Fruit fly (Drosophila melanogaster) whole organism: ENCODE measurements around the gene Taf4.

Source experiments
- CG8478 ChIP-seq: fragments of >200 bp; optimal IDR thresholded peaks from 2 replicates; lab custom pipeline; 2018; ENCODE audit warnings: inconsistent platforms
- Dll ChIP-seq: fragments of >200 bp; optimal IDR thresholded peaks from 2 replicates; lab custom pipeline; 2017
- EcR ChIP-seq, 2 experiments: fragments of >200 bp; optimal IDR thresholded peaks; 2 replicates each; lab custom pipeline; 2017; ENCODE audit warnings: missing biosample characterization in 2 of 2, missing genetic modification characterization in 2 of 2, missing genetic modification reagents in 2 of 2
- pan ChIP-seq: fragments of >200 bp; optimal IDR thresholded peaks from 2 replicates; lab custom pipeline; 2017
- psq ChIP-seq: fragments of >200 bp; optimal IDR thresholded peaks from 2 replicates; lab custom pipeline; 2017
- usp ChIP-seq: fragments of >200 bp; optimal IDR thresholded peaks from 2 replicates; lab custom pipeline; 2017; ENCODE audit warnings: missing biosample characterization, missing genetic modification characterization, mixed read lengths

Taf4 gene

dm6 chr3L:16113003-16113606 lies at the start of gene Taf4:
Gene Taf4 (plus strand): TSS chr3L:16113212.
- TF ChIP-seq psq (no peak), CG8478 (no peak), EcR (GFP tag; optimal IDR thresholded peaks at IDR 0.05; lab: Kevin White, UChicago) (no peak), usp (GFP tag; lab: Kevin White, UChicago) (no peak), Dll (lab: Kevin White, UChicago) (no peak), pan (lab: Kevin White, UChicago) (no peak)

- no peak for TF ChIP-seq usp (GFP tag; lab: Kevin White, UChicago)
- no peak for TF ChIP-seq pan (lab: Kevin White, UChicago)
- TF ChIP-seq Dll (lab: Kevin White, UChicago): no peak
- no peak for TF ChIP-seq CG8478
- TF ChIP-seq psq: no peak
- no peak for TF ChIP-seq EcR (GFP tag; optimal IDR thresholded peaks at IDR 0.05; lab: Kevin White, UChicago)
Measured at dm6 chr3L:16082251-16082650, 30.8 kb upstream of the Taf4 start, which contains the start of gene CG33258. Gene CG33258 (plus strand): TSS chr3L:16082551.

dm6 chr3L:16083693-16084092 lies 29.3 kb upstream of the Taf4 start, which contains the start of gene CG13075:
Gene CG13075 (plus strand): TSS chr3L:16083993.
- no peak for TF ChIP-seq Dll (lab: Kevin White, UChicago)
- no peak for TF ChIP-seq usp (GFP tag; lab: Kevin White, UChicago)
- no peak for TF ChIP-seq CG8478
- TF ChIP-seq EcR (GFP tag; optimal IDR thresholded peaks at IDR 0.05; lab: Kevin White, UChicago): no peak

- TF ChIP-seq CG8478 (no peak), EcR (GFP tag; optimal IDR thresholded peaks at IDR 0.05; lab: Kevin White, UChicago) (no peak), pan (lab: Kevin White, UChicago) (no peak), psq (no peak)
Measured at dm6 chr3L:16087323-16087816, 25.6 kb upstream of the Taf4 start, which contains the start of gene Tasp1. Gene Tasp1 (minus strand): TSS chr3L:16087525.

- no peak for TF ChIP-seq usp (GFP tag; lab: Kevin White, UChicago)
- no peak for TF ChIP-seq pan (lab: Kevin White, UChicago)
- TF ChIP-seq EcR (GFP tag; optimal IDR thresholded peaks at IDR 0.05; lab: Kevin White, UChicago): no peak
- TF ChIP-seq Dll (lab: Kevin White, UChicago): no peak
- no peak for TF ChIP-seq psq
Measured at dm6 chr3L:16090330-16090803, 22.6 kb upstream of the Taf4 start, which contains the start of the genes CG5235 and ClC-c. Gene CG5235 (minus strand): TSS chr3L:16090392. Gene ClC-c (plus strand): TSS chr3L:16090454.

- TF ChIP-seq CG8478 (no peak), psq (no peak), EcR (GFP tag; optimal IDR thresholded peaks at IDR 0.05; lab: Kevin White, UChicago) (no peak), Dll (lab: Kevin White, UChicago) (no peak), usp (GFP tag; lab: Kevin White, UChicago) (no peak), pan (lab: Kevin White, UChicago) (no peak)
Measured at dm6 chr3L:16097393-16097884, 15.6 kb upstream of the Taf4 start, which contains the start of the genes CG13074 and ATPsynbetaL. Gene CG13074 (minus strand): TSS chr3L:16097493. Gene ATPsynbetaL (plus strand): TSS chr3L:16097834.

- TF ChIP-seq CG8478: no peak
- TF ChIP-seq Dll (lab: Kevin White, UChicago): no peak
- no peak for TF ChIP-seq EcR (GFP tag; optimal IDR thresholded peaks at IDR 0.05; lab: Kevin White, UChicago)
- no peak for TF ChIP-seq psq
- TF ChIP-seq pan (lab: Kevin White, UChicago): no peak
- TF ChIP-seq usp (GFP tag; lab: Kevin White, UChicago): no peak
Measured at dm6 chr3L:16100059-16100458, 13.0 kb upstream of the Taf4 start, which contains the start of gene IleRS-m. Gene IleRS-m (plus strand): TSS chr3L:16100280.

- TF ChIP-seq usp (GFP tag; lab: Kevin White, UChicago): no peak
- TF ChIP-seq CG8478: no peak
- no peak for TF ChIP-seq pan (lab: Kevin White, UChicago)
- no peak for TF ChIP-seq Dll (lab: Kevin White, UChicago)
Measured at dm6 chr3L:16105528-16105927, 7.5 kb upstream of the Taf4 start, which contains the start of the genes IntS9 and CG43295. Gene IntS9 (minus strand): TSS chr3L:16105627. Gene CG43295 (plus strand): TSS chr3L:16105852.

dm6 chr3L:16112069-16112820 lies 767 bp upstream of the Taf4 start, which contains the start of gene Zn72D:
Gene Zn72D (minus strand): TSS chr3L:16112626.
- TF ChIP-seq Dll (lab: Kevin White, UChicago): no peak
- no peak for TF ChIP-seq CG8478
- no peak for TF ChIP-seq EcR (GFP tag; optimal IDR thresholded peaks at IDR 0.05; lab: Kevin White, UChicago)
- TF ChIP-seq pan (lab: Kevin White, UChicago): no peak
- no peak for TF ChIP-seq usp (GFP tag; lab: Kevin White, UChicago)

- TF ChIP-seq Dll (lab: Kevin White, UChicago): no peak
Measured at dm6 chr3L:16113607-16114337, 760 bp downstream of the Taf4 start.

- TF ChIP-seq usp (GFP tag; lab: Kevin White, UChicago): no peak
- TF ChIP-seq EcR (GFP tag; optimal IDR thresholded peaks at IDR 0.05; lab: Kevin White, UChicago): no peak
- no peak for TF ChIP-seq Dll (lab: Kevin White, UChicago)
- no peak for TF ChIP-seq psq
- no peak for TF ChIP-seq pan (lab: Kevin White, UChicago)
- TF ChIP-seq CG8478: no peak
Measured at dm6 chr3L:16121791-16122190, 8.8 kb downstream of the Taf4 start, which contains the start of gene Strump. Gene Strump (plus strand): TSS chr3L:16122002.
